Fruit fly (Drosophila melanogaster): ENCODE measurements around the gene Fic.

The Fic gene

dm6 chr2L:6447581-6448333 lies 23.6 kb downstream of the Fic start:
- TF ChIP-seq h (optimal IDR thresholded peaks at IDR 0.05) (no peak), insv (optimal IDR thresholded peaks at IDR 0.05) (no peak), ttk (optimal IDR thresholded peaks at IDR 0.05) (no peak), Myc (optimal IDR thresholded peaks at IDR 0.05) (no peak), psq (optimal IDR thresholded peaks at IDR 0.05) (no peak), Sin3A (optimal IDR thresholded peaks at IDR 0.05) (no peak)

DNA sequence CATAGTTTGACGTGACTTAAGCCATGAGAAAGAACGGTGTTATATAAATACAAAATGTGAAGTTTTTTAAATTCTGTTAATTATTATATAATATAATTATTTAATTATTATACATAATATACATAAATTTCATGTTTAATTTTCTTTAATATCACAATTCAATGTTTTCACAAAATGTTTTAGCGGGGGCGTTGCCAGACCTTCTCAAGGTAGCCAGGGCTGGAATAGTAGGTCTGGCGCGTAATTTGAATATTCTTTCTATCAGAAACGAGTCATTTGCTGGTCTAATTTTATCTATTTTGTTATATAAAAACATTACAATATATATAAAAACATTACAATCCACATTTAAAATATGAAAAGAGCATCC lies 24.2 kb downstream of the Fic start, which contains the start of gene Acox3:
Gene Acox3, minus strand, starts transcription at position 70 of the 370 bp plus-strand sequence.
- no peak for TF ChIP-seq psq (optimal IDR thresholded peaks at IDR 0.05)
- no peak for TF ChIP-seq h (optimal IDR thresholded peaks at IDR 0.05)
- TF ChIP-seq ttk (optimal IDR thresholded peaks at IDR 0.05): no peak
- no peak for TF ChIP-seq Myc (optimal IDR thresholded peaks at IDR 0.05)
- no peak for TF ChIP-seq Sin3A (optimal IDR thresholded peaks at IDR 0.05)
- TF ChIP-seq insv (optimal IDR thresholded peaks at IDR 0.05): no peak

dm6 chr2L:6449753-6450152 lies 25.6 kb downstream of the Fic start:
- TF ChIP-seq Myc (optimal IDR thresholded peaks at IDR 0.05) (no peak), h (optimal IDR thresholded peaks at IDR 0.05) (no peak), insv (optimal IDR thresholded peaks at IDR 0.05) (no peak), ttk (optimal IDR thresholded peaks at IDR 0.05) (no peak), psq (optimal IDR thresholded peaks at IDR 0.05) (no peak), Sin3A (optimal IDR thresholded peaks at IDR 0.05) (no peak)

DNA sequence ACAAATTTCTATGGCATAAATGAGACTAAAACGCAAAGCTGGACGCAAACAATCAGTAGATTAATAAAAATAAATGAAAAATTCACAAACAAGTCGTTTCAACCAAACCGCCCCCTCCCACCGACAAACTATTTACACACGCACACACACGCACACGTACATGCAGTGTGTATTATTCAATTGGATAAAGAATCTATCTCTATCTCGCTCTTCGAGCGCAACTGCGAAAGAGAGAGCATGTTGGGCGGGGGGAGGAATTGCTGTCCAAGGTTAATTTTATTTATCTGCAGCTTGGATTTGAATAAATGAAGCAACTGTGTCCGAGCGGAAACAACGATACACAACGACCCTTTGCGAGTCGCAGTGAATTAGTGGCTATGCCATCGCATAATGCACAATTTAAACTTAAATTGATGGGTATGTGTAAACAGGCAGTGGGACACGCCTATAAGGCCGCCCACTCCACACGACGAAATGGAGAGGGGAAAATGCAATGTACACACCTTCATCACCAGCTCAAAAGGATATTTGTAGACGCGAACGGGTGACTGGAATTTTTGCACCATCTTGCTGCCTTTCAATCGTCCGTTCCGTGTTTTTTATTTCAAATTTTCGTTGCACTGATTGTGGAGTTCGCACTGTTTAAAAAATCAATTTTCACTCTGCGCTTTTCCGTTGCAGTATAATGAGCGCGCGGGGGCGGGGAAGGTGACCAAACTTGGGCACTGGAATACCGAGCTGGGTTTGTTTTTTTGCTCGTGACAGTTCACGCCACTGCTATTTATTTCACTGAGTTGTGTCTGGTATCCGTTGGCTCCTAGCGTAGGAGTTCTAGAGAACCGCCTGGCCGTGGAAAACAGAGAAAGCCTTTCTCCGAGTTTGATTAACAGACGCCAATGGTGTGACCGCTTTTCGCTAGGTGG lies 31.2 kb downstream of the Fic start, which contains the start of gene retm:
Gene retm, minus strand, starts transcription at position 898 of the 923 bp plus-strand sequence.
- TF ChIP-seq Myc (optimal IDR thresholded peaks at IDR 0.05): no peak
- no peak for TF ChIP-seq insv (optimal IDR thresholded peaks at IDR 0.05)
- TF ChIP-seq h (optimal IDR thresholded peaks at IDR 0.05): no peak
- no peak for TF ChIP-seq Sin3A (optimal IDR thresholded peaks at IDR 0.05)
- TF ChIP-seq psq (optimal IDR thresholded peaks at IDR 0.05): no peak
- no peak for TF ChIP-seq ttk (optimal IDR thresholded peaks at IDR 0.05)

dm6 chr2L:6455955-6456599 lies 31.9 kb downstream of the Fic start, which contains the start of gene frj:
TSS of gene frj (plus strand) at chr2L:6456052.
- TF ChIP-seq psq (optimal IDR thresholded peaks at IDR 0.05) (no peak), insv (optimal IDR thresholded peaks at IDR 0.05) (no peak), Myc (optimal IDR thresholded peaks at IDR 0.05) (no peak), Sin3A (optimal IDR thresholded peaks at IDR 0.05) (no peak), h (optimal IDR thresholded peaks at IDR 0.05) (no peak), ttk (optimal IDR thresholded peaks at IDR 0.05) (no peak)

DNA sequence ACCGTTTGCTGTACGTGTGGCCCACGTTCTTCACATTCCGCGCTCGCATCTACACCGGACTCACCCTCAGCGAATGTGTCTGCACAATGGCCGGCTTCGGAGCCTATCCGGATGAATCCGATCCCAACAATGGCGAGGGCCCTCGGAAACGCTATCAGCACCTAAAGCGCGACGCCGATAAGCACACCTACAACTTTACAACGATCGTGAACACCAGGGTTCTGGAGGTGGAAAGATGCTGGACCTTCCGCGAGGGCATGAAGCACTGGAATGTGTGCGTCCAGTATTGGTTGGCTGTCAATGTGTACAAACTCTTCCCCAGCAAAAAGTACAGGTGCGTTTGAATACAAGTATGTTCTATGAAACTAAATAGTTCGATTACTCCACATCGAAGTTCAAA lies 33.4 kb downstream of the Fic start:
- TF ChIP-seq insv (optimal IDR thresholded peaks at IDR 0.05) (no peak), psq (optimal IDR thresholded peaks at IDR 0.05) (no peak), ttk (optimal IDR thresholded peaks at IDR 0.05) (no peak), Myc (optimal IDR thresholded peaks at IDR 0.05) (no peak), Sin3A (optimal IDR thresholded peaks at IDR 0.05) (no peak)

- TF ChIP-seq insv (optimal IDR thresholded peaks at IDR 0.05): no peak
- no peak for TF ChIP-seq Myc (optimal IDR thresholded peaks at IDR 0.05)
- TF ChIP-seq ttk (optimal IDR thresholded peaks at IDR 0.05): no peak
- TF ChIP-seq Sin3A (optimal IDR thresholded peaks at IDR 0.05): no peak
- no peak for TF ChIP-seq h (optimal IDR thresholded peaks at IDR 0.05)
- TF ChIP-seq psq (optimal IDR thresholded peaks at IDR 0.05): no peak
Observed at dm6 chr2L:6461497-6461896, 37.4 kb downstream of the Fic start.

- TF ChIP-seq h (optimal IDR thresholded peaks at IDR 0.05) (no peak), Sin3A (optimal IDR thresholded peaks at IDR 0.05) (no peak), Myc (optimal IDR thresholded peaks at IDR 0.05) (no peak), ttk (optimal IDR thresholded peaks at IDR 0.05) (no peak), psq (optimal IDR thresholded peaks at IDR 0.05) (no peak), insv (optimal IDR thresholded peaks at IDR 0.05) (no peak)
Observed at dm6 chr2L:6462259-6462658, 38.1 kb downstream of the Fic start.

DNA sequence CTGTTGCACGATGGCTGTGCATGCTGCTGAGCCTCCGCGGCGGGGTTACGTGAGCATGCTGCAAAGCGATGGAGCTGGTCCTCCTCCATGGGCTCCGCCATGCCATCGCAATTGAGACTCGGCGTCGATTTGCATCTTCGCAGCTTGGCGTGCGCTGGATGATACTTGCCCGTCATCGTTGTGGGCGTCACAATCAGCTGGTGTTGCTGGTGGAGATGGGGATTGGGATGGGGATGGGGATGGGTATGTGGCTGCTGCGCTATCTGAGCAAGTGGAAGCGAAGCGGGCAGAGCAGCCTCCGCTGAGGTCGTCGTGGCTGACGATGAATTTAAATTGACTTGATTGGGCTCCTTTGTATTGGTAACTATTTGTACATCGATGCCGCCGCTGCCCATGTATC lies 39.3 kb downstream of the Fic start:
- no peak for TF ChIP-seq ttk (optimal IDR thresholded peaks at IDR 0.05)
- TF ChIP-seq Myc (optimal IDR thresholded peaks at IDR 0.05): no peak
- TF ChIP-seq h (optimal IDR thresholded peaks at IDR 0.05): no peak
- TF ChIP-seq psq (optimal IDR thresholded peaks at IDR 0.05): no peak

DNA sequence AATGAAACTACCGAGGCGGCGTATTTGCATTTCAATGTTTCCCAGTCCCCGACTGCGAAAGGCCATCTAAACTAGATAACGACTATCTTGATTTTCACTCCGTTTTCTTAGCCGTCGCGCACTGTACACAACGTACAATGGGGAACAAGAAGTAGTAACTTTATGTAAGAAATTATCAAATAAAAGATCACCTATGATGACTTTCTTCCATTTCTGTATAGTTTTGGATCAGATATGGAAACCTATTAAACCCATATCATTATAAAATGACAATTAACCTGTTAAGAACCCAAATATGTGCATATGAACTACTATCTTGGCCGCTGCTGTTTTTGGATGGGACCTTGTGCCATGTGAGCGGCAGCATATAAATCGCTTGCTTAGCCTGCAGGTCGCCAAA lies 40.1 kb downstream of the Fic start:
- TF ChIP-seq Sin3A (optimal IDR thresholded peaks at IDR 0.05) (no peak), Myc (optimal IDR thresholded peaks at IDR 0.05) (no peak), insv (optimal IDR thresholded peaks at IDR 0.05) (no peak), h (optimal IDR thresholded peaks at IDR 0.05) (no peak)

DNA sequence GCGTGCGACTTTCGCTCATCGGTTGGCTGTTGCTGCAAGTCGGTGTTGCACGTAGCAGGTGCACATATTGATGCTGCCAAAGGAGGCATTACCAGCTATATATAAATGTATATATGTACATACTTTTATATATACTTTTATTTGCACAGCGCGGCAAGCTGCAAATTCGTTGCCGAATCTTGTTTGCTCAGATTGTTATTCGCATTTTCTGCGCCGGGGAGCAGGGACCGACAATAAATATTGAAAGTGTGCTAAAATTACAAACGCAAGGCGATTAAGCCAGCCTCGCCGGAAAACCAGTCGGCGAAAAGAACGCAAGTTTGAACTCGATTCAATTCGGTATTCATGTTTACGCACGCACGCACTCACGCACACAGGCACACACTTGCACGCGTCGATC lies 40.6 kb downstream of the Fic start:
- TF ChIP-seq ttk (optimal IDR thresholded peaks at IDR 0.05): no peak

- no peak for TF ChIP-seq ttk (optimal IDR thresholded peaks at IDR 0.05)
- TF ChIP-seq insv (optimal IDR thresholded peaks at IDR 0.05): no peak
- no peak for TF ChIP-seq Sin3A (optimal IDR thresholded peaks at IDR 0.05)
- no peak for TF ChIP-seq psq (optimal IDR thresholded peaks at IDR 0.05)
- TF ChIP-seq h (optimal IDR thresholded peaks at IDR 0.05): no peak
- no peak for TF ChIP-seq Myc (optimal IDR thresholded peaks at IDR 0.05)
Observed at dm6 chr2L:6465497-6465896, 41.4 kb downstream of the Fic start, which contains the start of gene Rchy1. TSS of gene Rchy1 (minus strand) at chr2L:6465669.
